Fruit fly (Drosophila melanogaster) whole organism, embryonic: ENCODE measurements around the gene Prx3.
A peak's percentile ranks its signal among the peaks of the same experiment; 100 is the strongest.

ENCODE experiments used
- Adf1 ChIP-seq: fragments of 200-800 bp; sonication (Bioruptor generic); IDR thresholded peaks from 2 replicates; pipeline ENCODE4 v1.3.6; 2022; ENCODE audit warnings: missing biosample characterization, missing genetic modification characterization
- Antp ChIP-seq: fragments of 200-800 bp; sonication (Bioruptor generic); optimal IDR thresholded peaks from 3 replicates; lab custom pipeline; 2016; ENCODE audit warnings: missing biosample characterization, missing genetic modification characterization
- Asciz ChIP-seq: fragments of 200-800 bp; sonication (Bioruptor generic); optimal IDR thresholded peaks from 2 replicates; lab custom pipeline; 2017; ENCODE audit warnings: missing biosample characterization, mild to moderate bottlenecking, missing genetic modification characterization, missing genetic modification reagents
- Atf3 ChIP-seq: fragments of 200-800 bp; sonication (Bioruptor generic); optimal IDR thresholded peaks from 3 replicates; lab custom pipeline; 2016; ENCODE audit warnings: missing biosample characterization, missing genetic modification characterization
- Bteb2 ChIP-seq: fragments of 200-800 bp; sonication (Bioruptor generic); optimal IDR thresholded peaks from 2 replicates; lab custom pipeline; 2016; ENCODE audit warnings: missing biosample characterization, missing genetic modification characterization
- CG10267 ChIP-seq: fragments of 200-800 bp; sonication (Bioruptor generic); optimal IDR thresholded peaks from 2 replicates; lab custom pipeline; 2018; ENCODE audit warnings: missing biosample characterization, mild to moderate bottlenecking, missing genetic modification characterization, moderate library complexity
- CG10366 ChIP-seq: fragments of 200-800 bp; sonication (Bioruptor generic); IDR thresholded peaks from 2 replicates; pipeline ENCODE4 v1.3.6; 2022; ENCODE audit warnings: missing biosample characterization, missing genetic modification characterization
- CG10654 ChIP-seq: fragments of 200-800 bp; sonication (Bioruptor generic); optimal IDR thresholded peaks from 2 replicates; lab custom pipeline; 2016; ENCODE audit warnings: missing biosample characterization, missing genetic modification characterization
- CG12104 ChIP-seq: fragments of 200-800 bp; sonication (Bioruptor generic); optimal IDR thresholded peaks from 3 replicates; lab custom pipeline; 2016; ENCODE audit warnings: missing biosample characterization, missing genetic modification characterization
- CG12155 ChIP-seq: fragments of 200-800 bp; sonication (Bioruptor generic); optimal IDR thresholded peaks from 3 replicates; lab custom pipeline; 2016; ENCODE audit warnings: missing biosample characterization, missing genetic modification characterization
- CG12219 ChIP-seq: fragments of 200-800 bp; sonication (Bioruptor generic); optimal IDR thresholded peaks from 3 replicates; lab custom pipeline; 2018; ENCODE audit warnings: missing biosample characterization, mild to moderate bottlenecking, missing genetic modification characterization
- CG13287 ChIP-seq: fragments of 200-800 bp; sonication (Bioruptor generic); IDR thresholded peaks from 2 replicates; pipeline ENCODE4 v1.3.6; 2022; ENCODE audit warnings: missing biosample characterization, missing genetic modification characterization; ENCODE audit not compliant: partially characterized antibody
- CG15269 ChIP-seq: fragments of 200-800 bp; sonication (Bioruptor generic); optimal IDR thresholded peaks from 2 replicates; lab custom pipeline; 2018; ENCODE audit warnings: missing biosample characterization, mild to moderate bottlenecking, missing genetic modification characterization, moderate library complexity
- CG15479 ChIP-seq: fragments of 200-800 bp; sonication (Bioruptor generic); optimal IDR thresholded peaks from 3 replicates; lab custom pipeline; 2019; ENCODE audit warnings: missing biosample characterization, mild to moderate bottlenecking, missing genetic modification characterization, moderate library complexity
- CG15601 ChIP-seq: fragments of 200-800 bp; sonication (Bioruptor generic); optimal IDR thresholded peaks from 3 replicates; lab custom pipeline; 2019; ENCODE audit warnings: missing biosample characterization, mild to moderate bottlenecking, missing genetic modification characterization, moderate library complexity
- CG18599 ChIP-seq: fragments of 200-800 bp; sonication (Bioruptor generic); optimal IDR thresholded peaks from 3 replicates; lab custom pipeline; 2017; ENCODE audit warnings: missing biosample characterization, missing genetic modification characterization, mild to moderate bottlenecking, moderate library complexity, missing genetic modification reagents
- CG18619 ChIP-seq: fragments of 200-800 bp; sonication (Bioruptor generic); optimal IDR thresholded peaks from 3 replicates; lab custom pipeline; 2017; ENCODE audit warnings: missing biosample characterization, mild to moderate bottlenecking, missing genetic modification characterization
- CG2202 ChIP-seq: fragments of 200-800 bp; sonication (Bioruptor generic); optimal IDR thresholded peaks from 2 replicates; lab custom pipeline; 2018; ENCODE audit warnings: missing biosample characterization, mild to moderate bottlenecking, missing genetic modification characterization
- CG4820 ChIP-seq: fragments of 200-800 bp; sonication (Bioruptor generic); optimal IDR thresholded peaks from 3 replicates; lab custom pipeline; 2016; ENCODE audit warnings: missing biosample characterization, missing genetic modification characterization
- CG6791 ChIP-seq: fragments of 200-800 bp; sonication (Bioruptor generic); IDR thresholded peaks from 3 replicates; pipeline ENCODE4 v1.3.6; 2022; ENCODE audit warnings: missing biosample characterization, missing genetic modification characterization; ENCODE audit not compliant: partially characterized antibody
- CG7357 ChIP-seq: fragments of 200-800 bp; sonication (Bioruptor generic); IDR thresholded peaks from 3 replicates; pipeline ENCODE4 v1.3.6; 2022; ENCODE audit warnings: missing biosample characterization, missing genetic modification characterization
- CG7928 ChIP-seq: fragments of 200-800 bp; sonication (Bioruptor generic); optimal IDR thresholded peaks from 2 replicates; lab custom pipeline; 2017; ENCODE audit warnings: missing biosample characterization, mild to moderate bottlenecking, missing genetic modification characterization
- CG9215 ChIP-seq: fragments of 200-800 bp; sonication (Bioruptor generic); IDR thresholded peaks from 2 replicates; pipeline ENCODE4 v1.3.6; 2022; ENCODE audit warnings: missing biosample characterization, missing genetic modification characterization
- Dfd ChIP-seq, 2 experiments: fragments of >200 bp; optimal IDR thresholded peaks; 2 replicates each; lab custom pipeline; 2017; ENCODE audit warnings: missing biosample characterization in 2 of 2, missing genetic modification characterization in 2 of 2
- Elba2 ChIP-seq: fragments of 200-800 bp; sonication (Bioruptor generic); optimal IDR thresholded peaks from 3 replicates; lab custom pipeline; 2016; ENCODE audit warnings: missing biosample characterization, missing genetic modification characterization
- Ets65A ChIP-seq: fragments of 200-800 bp; sonication (Bioruptor generic); peaks from one replicate; lab custom pipeline; 2016; ENCODE audit warnings: missing biosample characterization, missing genetic modification characterization
- Gug ChIP-seq: fragments of 200-800 bp; sonication (Bioruptor generic); IDR thresholded peaks from 4 replicates; pipeline ENCODE4 v1.3.6; 2022; ENCODE audit warnings: missing biosample characterization, missing genetic modification characterization
- HLHmδ ChIP-seq: fragments of 200-800 bp; sonication (Bioruptor generic); optimal IDR thresholded peaks from 2 replicates; lab custom pipeline; 2018; ENCODE audit warnings: missing biosample characterization, mild to moderate bottlenecking, missing genetic modification characterization, moderate library complexity
- Mes4 ChIP-seq: fragments of 200-800 bp; sonication (Bioruptor generic); optimal IDR thresholded peaks from 2 replicates; lab custom pipeline; 2016; ENCODE audit warnings: missing biosample characterization, missing genetic modification characterization
- NK7.1 ChIP-seq: fragments of 200-800 bp; sonication (Bioruptor generic); optimal IDR thresholded peaks from 3 replicates; lab custom pipeline; 2016; ENCODE audit warnings: missing biosample characterization, missing genetic modification characterization
- PHDP ChIP-seq: fragments of 200-800 bp; sonication (Bioruptor generic); optimal IDR thresholded peaks from 3 replicates; lab custom pipeline; 2018; ENCODE audit warnings: missing biosample characterization, mild to moderate bottlenecking, missing genetic modification characterization, moderate library complexity
- Sox102F ChIP-seq: fragments of 200-800 bp; sonication (Bioruptor generic); optimal IDR thresholded peaks from 2 replicates; lab custom pipeline; 2018; ENCODE audit warnings: missing biosample characterization, mild to moderate bottlenecking, missing genetic modification characterization, moderate library complexity
- ab ChIP-seq: fragments of 200-800 bp; sonication (Bioruptor generic); optimal IDR thresholded peaks from 2 replicates; lab custom pipeline; 2016; ENCODE audit warnings: missing biosample characterization, missing genetic modification characterization
- bigmax ChIP-seq: fragments of 200-800 bp; sonication (Bioruptor generic); optimal IDR thresholded peaks from 2 replicates; lab custom pipeline; 2018; ENCODE audit warnings: missing biosample characterization, mild to moderate bottlenecking, missing genetic modification characterization
- cas ChIP-seq: fragments of 200-800 bp; sonication (Bioruptor generic); IDR thresholded peaks from 2 replicates; pipeline ENCODE4 v1.3.6; 2022; ENCODE audit warnings: missing biosample characterization, missing genetic modification characterization
- chif ChIP-seq, 2 experiments: fragments of 200-800 bp; sonication (Bioruptor generic); optimal IDR thresholded peaks; 3 replicates each; lab custom pipeline; 2016; ENCODE audit warnings: missing biosample characterization in 2 of 2, missing genetic modification characterization in 2 of 2
- chm ChIP-seq: fragments of 200-800 bp; sonication (Bioruptor generic); IDR thresholded peaks from 2 replicates; pipeline ENCODE4 v1.3.6; 2022; ENCODE audit warnings: missing biosample characterization, missing genetic modification characterization
- da ChIP-seq: fragments of 200-800 bp; sonication (Bioruptor generic); optimal IDR thresholded peaks from 2 replicates; lab custom pipeline; 2016; ENCODE audit warnings: missing biosample characterization, missing genetic modification characterization
- dimm ChIP-seq: fragments of 200-800 bp; sonication (Bioruptor generic); IDR thresholded peaks from 2 replicates; pipeline ENCODE4 v1.3.6; 2022; ENCODE audit warnings: missing biosample characterization, missing genetic modification characterization
- dpn ChIP-seq, 2 experiments: fragments of 200-800 bp; sonication (Bioruptor generic); optimal IDR thresholded peaks; 3 replicates each; lab custom pipeline; 2016; ENCODE audit warnings: missing biosample characterization in 2 of 2, missing genetic modification characterization in 2 of 2
- kah ChIP-seq: fragments of 200-800 bp; sonication (Bioruptor generic); optimal IDR thresholded peaks from 2 replicates; lab custom pipeline; 2018; ENCODE audit warnings: missing biosample characterization, mild to moderate bottlenecking, missing genetic modification characterization
- klu ChIP-seq: fragments of 200-800 bp; sonication (Bioruptor generic); IDR thresholded peaks from 2 replicates; pipeline ENCODE4 v1.3.6; 2022; ENCODE audit warnings: missing biosample characterization, missing genetic modification characterization
- lbe ChIP-seq: fragments of 200-800 bp; sonication (Bioruptor generic); optimal IDR thresholded peaks from 2 replicates; lab custom pipeline; 2016; ENCODE audit warnings: missing biosample characterization, mild to moderate bottlenecking, missing genetic modification characterization
- lmd ChIP-seq: fragments of 200-800 bp; sonication (Bioruptor generic); IDR thresholded peaks from 2 replicates; pipeline ENCODE4 v1.3.6; 2022; ENCODE audit warnings: missing biosample characterization, missing genetic modification characterization
- mld ChIP-seq: fragments of 200-800 bp; sonication (Bioruptor generic); IDR thresholded peaks from 3 replicates; pipeline ENCODE4 v1.3.6; 2022; ENCODE audit warnings: missing biosample characterization, missing genetic modification characterization; ENCODE audit not compliant: partially characterized antibody
- nau ChIP-seq: fragments of 200-800 bp; sonication (Bioruptor generic); optimal IDR thresholded peaks from 3 replicates; lab custom pipeline; 2017; ENCODE audit warnings: missing biosample characterization, mild to moderate bottlenecking, missing genetic modification characterization, missing genetic modification reagents
- otp ChIP-seq: fragments of 200-800 bp; sonication (Bioruptor generic); IDR thresholded peaks from 3 replicates; pipeline ENCODE4, ENCODE4 v1.3.6; 2022; ENCODE audit warnings: missing biosample characterization, missing genetic modification characterization
- repo ChIP-seq: fragments of 200-800 bp; sonication (Bioruptor generic); optimal IDR thresholded peaks from 2 replicates; lab custom pipeline; 2016; ENCODE audit warnings: missing biosample characterization, missing genetic modification characterization
- sisA ChIP-seq: fragments of 200-800 bp; sonication (Bioruptor generic); IDR thresholded peaks from 2 replicates; pipeline ENCODE4 v1.3.6; 2022; ENCODE audit warnings: missing biosample characterization, missing genetic modification characterization

Gene Prx3

DNA sequence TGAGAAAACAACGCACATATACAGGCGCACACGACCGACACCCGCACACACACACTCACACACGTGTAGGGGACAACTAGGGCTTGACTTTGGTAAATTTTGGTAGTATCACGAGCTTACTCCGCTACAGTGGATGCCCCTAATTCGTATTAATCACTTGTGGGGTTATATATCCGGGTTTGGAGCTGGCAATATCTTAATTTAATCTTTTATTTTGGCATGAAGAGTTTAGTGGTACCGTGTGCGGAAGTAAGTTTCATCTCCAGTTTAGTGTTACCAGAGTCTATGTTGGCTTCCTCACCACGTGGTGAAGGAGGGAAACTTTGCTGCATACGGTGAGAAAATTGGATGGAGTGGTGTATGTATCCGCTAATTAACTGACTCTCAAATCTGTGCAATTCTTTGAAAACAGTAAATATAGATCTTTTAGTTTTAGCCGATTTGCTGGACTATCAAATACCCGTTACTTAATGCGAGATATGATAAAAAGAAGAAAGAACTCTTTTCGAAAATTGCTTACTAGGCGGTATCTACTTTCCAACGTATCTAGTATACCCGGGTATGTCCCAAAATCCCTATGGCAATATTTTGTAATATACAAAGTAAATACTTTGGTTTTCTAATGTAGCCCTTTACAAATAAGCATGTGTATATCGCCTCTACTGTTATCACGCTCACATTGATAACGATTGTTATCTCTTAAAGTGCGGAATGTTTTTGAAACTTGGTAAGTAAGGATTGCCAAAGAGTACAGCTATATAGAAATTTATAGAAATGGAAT lies 11.8 kb downstream of the Prx3 start, which contains the start of the genes CG5823 and P5cr-2 (continued):
- TF ChIP-seq da (GFP tag; lab: Kevin White, UChicago): peak; percentile 46
- peak; percentile 1; the same call in 1 of the 4 replicates for TF ChIP-seq Gug (GFP tag; lab: Robert Waterston, UW)
- peak; percentile 43 for TF ChIP-seq Sox102F (GFP tag; lab: Kevin White, UChicago)
- no peak for TF ChIP-seq cas (GFP tag; lab: Robert Waterston, UW)
- TF ChIP-seq dpn (GFP tag; optimal IDR thresholded peaks at IDR 0.05; lab: Kevin White, UChicago): peak; percentile 18 to 42
- TF ChIP-seq ab (GFP tag; lab: Kevin White, UChicago): no peak
- peak; percentile 26; the same call in 1 of the 2 replicates for TF ChIP-seq CG9215 (GFP tag; lab: Robert Waterston, UW)
- TF ChIP-seq chm (GFP tag; lab: Robert Waterston, UW): peak; percentile 79
- peak; percentile 72; the same call in 2 of the 3 replicates for TF ChIP-seq otp (GFP tag; lab: Robert Waterston, UW)
- peak; percentile 89 for TF ChIP-seq Ets65A
- TF ChIP-seq CG6791 (GFP tag; lab: Robert Waterston, UW): peak; percentile 18; the same call in 1 of the 3 replicates
- TF ChIP-seq lmd (GFP tag; lab: Robert Waterston, UW): peak; percentile 32; the same call in 1 of the 2 replicates
- peak; percentile 77 for TF ChIP-seq Bteb2
- peak; percentile 29 for TF ChIP-seq PHDP (tag; lab: Kevin White, UChicago)
- TF ChIP-seq CG10366 (GFP tag; lab: Robert Waterston, UW): peak; percentile 23; the same call in 1 of the 2 replicates
- peak; percentile 46 for TF ChIP-seq CG10267 (tag; lab: Kevin White, UChicago)
- TF ChIP-seq Asciz (GFP tag; lab: Kevin White, UChicago): peak; percentile 60
- TF ChIP-seq chif (GFP tag; optimal IDR thresholded peaks at IDR 0.05; lab: Kevin White, UChicago): peak; percentile 14 to 52
- TF ChIP-seq klu: no peak
- peak; percentile 9 for TF ChIP-seq CG15479 (GFP tag; lab: Kevin White, UChicago)
- peak; percentile 6 for TF ChIP-seq CG10654 (GFP tag; lab: Kevin White, UChicago)
- TF ChIP-seq Atf3: peak; percentile 67
- TF ChIP-seq Dfd (GFP tag; optimal IDR thresholded peaks at IDR 0.05; lab: Kevin White, UChicago): no peak
- peak; percentile 17 for TF ChIP-seq CG12155
- peak; percentile 1 for TF ChIP-seq HLHmδ
- TF ChIP-seq nau (GFP tag; lab: Kevin White, UChicago): no peak
- TF ChIP-seq repo: no peak
- TF ChIP-seq CG12219: peak; percentile 68
- peak; percentile 68 for TF ChIP-seq CG2202 (tag; lab: Kevin White, UChicago)
- no peak for TF ChIP-seq lbe (GFP tag; lab: Kevin White, UChicago)
- TF ChIP-seq CG18599 (GFP tag; lab: Kevin White, UChicago): no peak
- TF ChIP-seq CG4820 (GFP tag; lab: Kevin White, UChicago): peak; percentile 37
- TF ChIP-seq CG13287: peak; percentile 68
- peak; percentile 41; the same call in 1 of the 2 replicates for TF ChIP-seq dimm (GFP tag; lab: Robert Waterston, UW)
- TF ChIP-seq CG18619 (GFP tag; lab: Kevin White, UChicago): peak; percentile 42
- no peak for TF ChIP-seq CG15269 (tag; lab: Kevin White, UChicago)
- TF ChIP-seq NK7.1 (GFP tag; lab: Kevin White, UChicago): peak; percentile 22
- peak; percentile 79 for TF ChIP-seq Mes4
- TF ChIP-seq CG7357 (GFP tag; lab: Robert Waterston, UW): no peak
- TF ChIP-seq kah (GFP tag; lab: Kevin White, UChicago): no peak
- 0 out of 2 replicates have a peak, but pooled peaks have one; percentile 11 for TF ChIP-seq Adf1 (GFP tag; lab: Robert Waterston, UW)
- 0 out of 2 replicates have a peak, but pooled peaks have one; percentile 13 for TF ChIP-seq sisA (GFP tag; lab: Robert Waterston, UW)
- peak; percentile 18 for TF ChIP-seq bigmax (GFP tag; lab: Kevin White, UChicago)
- TF ChIP-seq CG12104 (GFP tag; lab: Kevin White, UChicago): peak; percentile 56
- TF ChIP-seq Elba2 (GFP tag; lab: Kevin White, UChicago): peak; percentile 56
- peak; percentile 56 for TF ChIP-seq CG7928 (GFP tag; lab: Kevin White, UChicago)
- TF ChIP-seq mld (GFP tag; lab: Robert Waterston, UW): 0 out of 3 replicates have a peak, but pooled peaks have one; percentile 18
- peak; percentile 77 for TF ChIP-seq CG15601
- peak; percentile 20 for TF ChIP-seq Antp (GFP tag; lab: Kevin White, UChicago)
